Worm (Caenorhabditis elegans) whole organism, young adult: ENCODE results near the gene K10C2.8.

Experiments
- F39B2.1 ChIP-seq: fragments of 200-800 bp; sonication (Bioruptor generic); IDR thresholded peaks from 2 replicates; pipeline ENCODE4 v1.3.6; 2022; ENCODE audit warnings: missing genetic modification reagents, missing genetic modification characterization, missing compliant biosample characterization
- ZK185.1 ChIP-seq: sonication (generic microtip); optimal IDR thresholded peaks from 2 replicates; lab custom pipeline; 2016; ENCODE audit warnings: mild to moderate bottlenecking, missing genetic modification characterization, missing compliant biosample characterization; ENCODE audit not compliant: poor library complexity, severe bottlenecking
- ceh-100 ChIP-seq: fragments of 200-800 bp; sonication (Bioruptor generic); IDR thresholded peaks from 2 replicates; pipeline ENCODE4 v1.3.6; 2022; ENCODE audit warnings: missing genetic modification reagents, missing genetic modification characterization, missing compliant biosample characterization
- dpl-1 ChIP-seq: fragments of 150-350 bp; optimal IDR thresholded peaks from 2 replicates; lab custom pipeline; 2014; ENCODE audit warnings: missing biosample characterization, missing genetic modification reagents, missing genetic modification characterization
- efl-1 ChIP-seq: fragments of 150-350 bp; optimal IDR thresholded peaks from 2 replicates; lab custom pipeline; 2014; ENCODE audit warnings: missing biosample characterization, missing genetic modification reagents, missing genetic modification characterization
- lag-1 ChIP-seq: fragments of 200-800 bp; sonication (Bioruptor generic); IDR thresholded peaks from 2 replicates; pipeline ENCODE4 v1.3.6; 2022; ENCODE audit warnings: missing genetic modification reagents, missing genetic modification characterization, missing compliant biosample characterization
- lir-1 ChIP-seq: fragments of 200-800 bp; sonication (Bioruptor generic); conservative IDR thresholded peaks from 2 replicates; pipeline ENCODE4 v1.3.6; 2022; ENCODE audit warnings: missing genetic modification reagents, missing genetic modification characterization, missing compliant biosample characterization
- nhr-179 ChIP-seq: sonication (generic microtip); optimal IDR thresholded peaks from 2 replicates; lab custom pipeline; 2016; ENCODE audit warnings: mild to moderate bottlenecking, missing genetic modification characterization, missing compliant biosample characterization
- pha-4 ChIP-seq: fragments of 150-350 bp; sonication (generic microtip); optimal IDR thresholded peaks from 2 replicates; lab custom pipeline; 2014; ENCODE audit warnings: missing biosample characterization, missing genetic modification reagents, missing genetic modification characterization
- rcor-1 ChIP-seq: fragments of 200-800 bp; sonication (Bioruptor generic); IDR thresholded peaks from 2 replicates; pipeline ENCODE4 v1.3.6; 2022; ENCODE audit warnings: missing genetic modification reagents, missing genetic modification characterization, missing compliant biosample characterization
- snpc-4 ChIP-seq, 5 experiments: fragments of 150-350 bp in 1 of 5; sonication (generic microtip) in 4 of 5; optimal IDR thresholded peaks; 2 replicates each; lab custom pipeline; 2014 to 2018; ENCODE audit warnings: missing genetic modification characterization in 5 of 5, missing biosample characterization in 3 of 5, antibody characterized with exemption in 2 of 5, mild to moderate bottlenecking in 2 of 5, missing compliant biosample characterization in 2 of 5, missing genotype in 2 of 5, moderate library complexity in 2 of 5, missing genetic modification reagents in 1 of 5
- unc-62 ChIP-seq: fragments of 150-350 bp; optimal IDR thresholded peaks from 2 replicates; lab custom pipeline; 2014; ENCODE audit warnings: missing biosample characterization, missing genetic modification reagents, missing genetic modification characterization
- zim-3 ChIP-seq: sonication (generic microtip); optimal IDR thresholded peaks from 2 replicates; lab custom pipeline; 2017; ENCODE audit warnings: mild to moderate bottlenecking, missing genetic modification characterization, moderate library complexity, missing compliant biosample characterization

ce11 chrX:6462995-6463462 is 25.6 kb upstream of the K10C2.8 start, which contains the start of gene C15B12.2:
- TF ChIP-seq lir-1 (GFP tag; lab: Robert Waterston, UW) (no peak), snpc-4 (GFP tag; optimal IDR thresholded peaks at IDR 0.05; lab: Kevin White, UChicago) (no peak), snpc-4 (tag; optimal IDR thresholded peaks at IDR 0.05; lab: Kevin White, UChicago) (no peak), efl-1 (GFP tag; lab: Kevin White, UChicago) (no peak), F39B2.1 (GFP tag; lab: Robert Waterston, UW) (no peak), pha-4 (no peak), nhr-179 (tag; lab: Kevin White, UChicago) (no peak), ceh-100 (GFP tag; lab: Robert Waterston, UW) (no peak), ZK185.1 (no peak), unc-62 (no peak), dpl-1 (GFP tag; lab: Kevin White, UChicago) (no peak), lag-1 (GFP tag; lab: Robert Waterston, UW) (no peak), zim-3 (tag; lab: Kevin White, UChicago) (no peak), rcor-1 (no peak)
